Worm (Caenorhabditis elegans) whole organism, early embryonic: ENCODE results near the gene Y34B4A.4.

Experiments
- B0310.2 ChIP-seq: sonication (generic microtip); optimal IDR thresholded peaks from 2 replicates; lab custom pipeline; 2016; ENCODE audit warnings: mild to moderate bottlenecking, missing genetic modification characterization, missing compliant biosample characterization
- F13C5.2 ChIP-seq: sonication (generic microtip); optimal IDR thresholded peaks from 2 replicates; lab custom pipeline; 2017; ENCODE audit warnings: mild to moderate bottlenecking, missing genetic modification characterization, inconsistent platforms, missing compliant biosample characterization
- aly-1 ChIP-seq: sonication (generic microtip); optimal IDR thresholded peaks from 2 replicates; lab custom pipeline; 2016; ENCODE audit warnings: missing genetic modification characterization, missing compliant biosample characterization
- ama-1 ChIP-seq: fragments of 150-350 bp; optimal IDR thresholded peaks from 2 replicates; lab custom pipeline; 2014
- ceh-13 ChIP-seq: fragments of 200-800 bp; sonication (Bioruptor generic); optimal IDR thresholded peaks from 2 replicates; lab custom pipeline; 2018; ENCODE audit warnings: mild to moderate bottlenecking, missing genetic modification characterization, missing compliant biosample characterization
- ceh-36 ChIP-seq: sonication (generic microtip); optimal IDR thresholded peaks from 2 replicates; lab custom pipeline; 2016; ENCODE audit warnings: missing genetic modification characterization, inconsistent platforms, missing compliant biosample characterization
- ets-7 ChIP-seq: sonication (generic microtip); optimal IDR thresholded peaks from 2 replicates; lab custom pipeline; 2016; ENCODE audit warnings: missing genotype, missing genetic modification characterization, missing compliant biosample characterization
- flt-1 ChIP-seq: fragments of 200-800 bp; sonication (Bioruptor generic); IDR thresholded peaks from 2 replicates; pipeline ENCODE4 v1.3.6; 2022; ENCODE audit warnings: missing genetic modification characterization, missing compliant biosample characterization
- hmbx-1 ChIP-seq: sonication (generic microtip); optimal IDR thresholded peaks from 2 replicates; lab custom pipeline; 2016; ENCODE audit warnings: mild to moderate bottlenecking, missing genetic modification characterization, missing compliant biosample characterization
- hmg-4 ChIP-seq: fragments of 200-800 bp; sonication (Bioruptor generic); optimal IDR thresholded peaks from 2 replicates; lab custom pipeline; 2018; ENCODE audit warnings: mild to moderate bottlenecking, missing genetic modification characterization, missing compliant biosample characterization
- hnd-1 ChIP-seq: sonication (generic microtip); optimal IDR thresholded peaks from 2 replicates; lab custom pipeline; 2016; ENCODE audit warnings: missing genetic modification characterization, missing compliant biosample characterization
- pes-1 ChIP-seq: fragments of 200-800 bp; sonication (Bioruptor generic); IDR thresholded peaks from 2 replicates; pipeline ENCODE4 v1.3.6; 2022; ENCODE audit warnings: missing genetic modification reagents, missing genetic modification characterization, missing compliant biosample characterization
- scrt-1 ChIP-seq: fragments of 200-800 bp; sonication (Bioruptor generic); IDR thresholded peaks from 2 replicates; pipeline ENCODE4 v1.3.6; 2022; ENCODE audit warnings: missing genetic modification characterization, missing compliant biosample characterization
- sea-1 ChIP-seq: fragments of 200-800 bp; sonication (Bioruptor generic); conservative IDR thresholded peaks from 2 replicates; pipeline ENCODE4 v1.3.6; 2022; ENCODE audit warnings: missing genetic modification characterization, missing compliant biosample characterization
- tbx-11 ChIP-seq: fragments of 200-800 bp; sonication (Bioruptor generic); IDR thresholded peaks from 2 replicates; pipeline ENCODE4 v1.3.6; 2022; ENCODE audit warnings: missing genetic modification characterization, missing compliant biosample characterization
- tbx-37 ChIP-seq: fragments of 200-800 bp; sonication (Bioruptor generic); conservative IDR thresholded peaks from 2 replicates; pipeline ENCODE4 v1.3.6; 2022; ENCODE audit warnings: missing genetic modification reagents, missing genetic modification characterization, missing compliant biosample characterization
- tra-4 ChIP-seq: sonication (generic microtip); optimal IDR thresholded peaks from 2 replicates; lab custom pipeline; 2017; ENCODE audit warnings: missing genetic modification characterization, missing compliant biosample characterization

Y34B4A.4 gene

DNA sequence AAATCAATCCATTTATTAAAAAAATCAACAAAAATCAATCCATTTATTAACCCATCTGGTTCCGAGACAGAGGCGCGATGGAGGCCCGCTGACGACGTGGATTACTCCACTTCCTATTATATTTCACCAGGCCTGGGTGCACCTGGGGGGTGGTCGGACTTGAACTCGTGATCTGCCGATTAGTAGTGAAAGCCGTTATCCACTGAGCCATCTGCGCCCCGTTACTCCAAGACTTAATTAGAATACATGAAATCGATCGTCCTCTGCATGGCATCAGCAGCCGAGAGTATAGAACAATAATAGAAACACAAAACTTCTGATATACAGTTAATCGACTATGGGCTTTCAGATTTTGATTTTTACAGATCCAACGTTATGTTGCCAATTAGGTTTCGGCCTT lies 45.5 kb downstream of the Y34B4A.4 start:
- TF ChIP-seq hmbx-1, result no peak
- TF ChIP-seq flt-1, result no peak
- no peak for TF ChIP-seq scrt-1 (GFP tag; lab: Robert Waterston, UW)

DNA sequence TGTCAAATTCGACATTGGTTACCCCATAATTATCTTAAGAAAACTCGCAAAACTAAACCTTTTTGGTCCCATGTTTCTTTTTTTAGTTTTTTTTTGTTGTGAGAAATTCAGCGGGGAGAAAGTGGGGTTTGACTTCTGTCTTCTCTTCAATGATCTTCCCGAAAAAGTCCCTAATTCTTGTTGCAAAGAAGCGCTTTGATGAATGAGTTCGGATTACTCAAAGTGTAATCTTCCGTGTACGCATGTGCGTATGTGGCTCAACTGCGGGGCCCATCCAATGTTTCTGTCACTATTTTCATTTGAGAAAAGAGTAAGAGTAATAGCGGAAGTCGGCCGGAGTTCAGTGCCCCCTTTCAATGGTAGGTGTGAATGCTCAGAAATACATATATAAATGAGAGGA lies 47.0 kb downstream of the Y34B4A.4 start:
- TF ChIP-seq hmg-4 (GFP tag; lab: Kevin White, UChicago) (no peak), ceh-13 (GFP tag; lab: Kevin White, UChicago) (no peak)

DNA sequence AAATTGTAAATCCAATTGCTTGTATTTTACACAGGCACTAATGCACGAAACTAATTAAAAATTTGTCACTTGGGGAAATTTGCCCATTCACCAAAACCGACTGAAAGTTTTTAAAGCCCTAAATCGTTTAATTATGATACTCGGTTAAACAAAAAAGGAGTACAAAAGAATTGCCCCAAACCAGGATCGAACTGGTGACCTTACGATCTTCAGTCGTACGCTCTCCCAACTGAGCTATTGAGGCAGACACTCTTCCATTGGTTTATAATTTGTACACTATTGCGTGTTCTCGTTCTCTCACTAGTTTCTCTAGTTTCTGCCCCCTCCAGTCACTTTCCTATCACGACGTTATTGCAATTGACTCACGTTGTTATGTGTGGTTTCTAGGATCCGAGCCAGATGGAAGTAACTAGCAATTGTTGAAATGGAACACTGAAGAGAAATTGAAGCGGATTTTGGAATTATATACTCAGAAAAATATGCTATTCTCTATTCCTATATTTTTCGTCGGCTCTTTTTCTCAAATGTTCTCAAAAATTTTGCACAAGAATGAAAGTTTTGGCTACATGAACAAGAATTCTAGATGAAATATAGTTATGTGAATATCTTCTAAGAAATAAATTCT lies 55.2 kb downstream of the Y34B4A.4 start:
- TF ChIP-seq hnd-1 (tag; lab: Kevin White, UChicago) (peak; percentile 65), pes-1 (GFP tag; lab: Robert Waterston, UW) (peak; percentile 88), flt-1 (peak; percentile 88), tra-4 (peak; percentile 64), hmbx-1 (peak; percentile 41), tbx-11 (GFP tag; lab: Robert Waterston, UW) (peak; percentile 83), ets-7 (tag; lab: Kevin White, UChicago) (peak; percentile 23), ceh-13 (GFP tag; lab: Kevin White, UChicago) (peak; percentile 78), ceh-36 (tag; lab: Kevin White, UChicago) (peak; percentile 80), ama-1 (no peak), aly-1 (tag; lab: Kevin White, UChicago) (peak; percentile 72), F13C5.2 (tag; lab: Kevin White, UChicago) (peak; percentile 79), B0310.2 (peak; percentile 68), sea-1 (GFP tag; lab: Robert Waterston, UW) (no peak; the same call in 1 of the 2 replicates), hmg-4 (GFP tag; lab: Kevin White, UChicago) (no peak), scrt-1 (GFP tag; lab: Robert Waterston, UW) (no peak; the same call in none of the 2 replicates), tbx-37 (GFP tag; lab: Robert Waterston, UW) (peak; percentile 85)
